Worm (Caenorhabditis elegans) whole organism, L4 larva: ENCODE measurements around the gene efn-4.

Source experiments
- F37D6.2 ChIP-seq: sonication (generic microtip); optimal IDR thresholded peaks from 2 replicates; lab custom pipeline; 2016; ENCODE audit warnings: mild to moderate bottlenecking, missing genetic modification characterization, missing compliant biosample characterization
- T20F7.1 ChIP-seq: fragments of 200-800 bp; sonication (Bioruptor generic); optimal IDR thresholded peaks from 2 replicates; lab custom pipeline; 2018; ENCODE audit warnings: mild to moderate bottlenecking, missing genetic modification characterization, missing compliant biosample characterization
- T26A8.4 ChIP-seq: fragments of 200-800 bp; sonication (Bioruptor generic); IDR thresholded peaks from 2 replicates; pipeline ENCODE4 v1.3.6; 2022; ENCODE audit warnings: missing genetic modification characterization, missing compliant biosample characterization
- Y48G9A.11 ChIP-seq: fragments of 200-800 bp; sonication (Bioruptor generic); IDR thresholded peaks from 2 replicates; pipeline ENCODE4 v1.3.6; 2022; ENCODE audit warnings: missing genetic modification reagents, missing genetic modification characterization, missing compliant biosample characterization
- Y5F2A.4 ChIP-seq: fragments of 200-800 bp; sonication (Bioruptor generic); optimal IDR thresholded peaks from 2 replicates; lab custom pipeline; 2018; ENCODE audit warnings: mild to moderate bottlenecking, missing genetic modification characterization, missing compliant biosample characterization
- ZK337.2 ChIP-seq: fragments of 200-800 bp; sonication (Bioruptor generic); IDR thresholded peaks from 2 replicates; pipeline ENCODE4 v1.3.6; 2022; ENCODE audit warnings: missing genetic modification reagents, missing genetic modification characterization, missing compliant biosample characterization
- ZK546.5 ChIP-seq, 2 experiments: sonication (generic microtip); optimal IDR thresholded peaks; 2 replicates each; lab custom pipeline; 2017; ENCODE audit warnings: missing biosample characterization in 2 of 2, missing genetic modification characterization in 2 of 2
- aha-1 ChIP-seq: fragments of 150-350 bp; peaks from one replicate; lab custom pipeline; 2014; ENCODE audit warnings: missing biosample characterization, missing genetic modification characterization
- arid-1 ChIP-seq: fragments of 200-800 bp; sonication (Bioruptor generic); conservative IDR thresholded peaks from 2 replicates; pipeline ENCODE4 v1.3.6; 2022; ENCODE audit warnings: missing genetic modification reagents, missing genetic modification characterization, missing compliant biosample characterization
- ceh-20 ChIP-seq: fragments of 200-800 bp; sonication (Bioruptor generic); IDR thresholded peaks from 2 replicates; pipeline ENCODE4 v1.3.6; 2022; ENCODE audit warnings: missing genetic modification reagents, missing genetic modification characterization, missing compliant biosample characterization
- ceh-32 ChIP-seq: sonication (generic microtip); optimal IDR thresholded peaks from 2 replicates; lab custom pipeline; 2016; ENCODE audit warnings: mild to moderate bottlenecking, missing genetic modification characterization, missing compliant biosample characterization; ENCODE audit not compliant: poor library complexity
- ceh-82 ChIP-seq: sonication (generic microtip); optimal IDR thresholded peaks from 2 replicates; lab custom pipeline; 2017; ENCODE audit warnings: missing biosample characterization, missing genetic modification characterization
- ces-1 ChIP-seq: fragments of 150-350 bp; sonication (generic microtip); optimal IDR thresholded peaks from 4 replicates; lab custom pipeline; 2014; ENCODE audit warnings: missing biosample characterization, missing genetic modification reagents, missing genetic modification characterization
- daf-16 ChIP-seq, 3 experiments: sonication (generic microtip); optimal IDR thresholded peaks; 2 replicates each; lab custom pipeline; 2016 to 2017; ENCODE audit warnings: missing genetic modification characterization in 3 of 3, missing genetic modification reagents in 3 of 3, mild to moderate bottlenecking in 2 of 3, missing compliant biosample characterization in 2 of 3, missing biosample characterization in 1 of 3, moderate library complexity in 1 of 3
- daf-19 ChIP-seq: fragments of 200-800 bp; sonication (Bioruptor generic); conservative IDR thresholded peaks from 2 replicates; pipeline ENCODE4 v1.3.6; 2022; ENCODE audit warnings: missing genetic modification characterization, missing compliant biosample characterization
- dmd-6 ChIP-seq: fragments of 200-800 bp; sonication (Bioruptor generic); IDR thresholded peaks from 2 replicates; pipeline ENCODE4 v1.3.6; 2022; ENCODE audit warnings: missing genetic modification reagents, missing genetic modification characterization, missing compliant biosample characterization
- egl-27 ChIP-seq: sonication (generic microtip); optimal IDR thresholded peaks from 3 replicates; lab custom pipeline; 2017; ENCODE audit warnings: missing biosample characterization, missing genetic modification reagents, missing genetic modification characterization
- fkh-10 ChIP-seq: fragments of 150-350 bp; optimal IDR thresholded peaks from 2 replicates; lab custom pipeline; 2014; ENCODE audit warnings: missing biosample characterization, missing genetic modification reagents, missing genetic modification characterization
- fos-1 ChIP-seq: fragments of 150-350 bp; optimal IDR thresholded peaks from 2 replicates; lab custom pipeline; 2014; ENCODE audit warnings: missing biosample characterization, missing genetic modification characterization
- jun-1 ChIP-seq: fragments of 150-350 bp; optimal IDR thresholded peaks from 2 replicates; lab custom pipeline; 2014; ENCODE audit warnings: missing biosample characterization, missing genetic modification reagents, missing genetic modification characterization
- lim-7 ChIP-seq: fragments of 200-800 bp; sonication (Bioruptor generic); IDR thresholded peaks from 2 replicates; pipeline ENCODE4 v1.3.6; 2022; ENCODE audit warnings: missing genetic modification characterization, missing compliant biosample characterization
- lin-38 ChIP-seq: fragments of 200-800 bp; sonication (Bioruptor generic); IDR thresholded peaks from 2 replicates; pipeline ENCODE4 v1.3.6; 2022; ENCODE audit warnings: missing genetic modification reagents, missing genetic modification characterization, missing compliant biosample characterization
- mdt-29 ChIP-seq: fragments of 200-800 bp; sonication (Bioruptor generic); IDR thresholded peaks from 2 replicates; pipeline ENCODE4 v1.3.6; 2022; ENCODE audit warnings: missing genetic modification reagents, missing genetic modification characterization, missing compliant biosample characterization
- nhr-10 ChIP-seq: fragments of 150-350 bp; optimal IDR thresholded peaks from 2 replicates; lab custom pipeline; 2014; ENCODE audit warnings: missing biosample characterization, missing genetic modification characterization
- nhr-25 ChIP-seq: sonication (generic microtip); optimal IDR thresholded peaks from 2 replicates; lab custom pipeline; 2017; ENCODE audit warnings: missing genetic modification characterization, mild to moderate bottlenecking, missing compliant biosample characterization, antibody characterized with exemption, moderate library complexity, borderline replicate concordance; ENCODE audit not compliant: insufficient read depth
- nhr-28 ChIP-seq: fragments of 150-350 bp; optimal IDR thresholded peaks from 2 replicates; lab custom pipeline; 2014; ENCODE audit warnings: missing biosample characterization, missing genetic modification characterization
- nhr-41 ChIP-seq: fragments of 200-800 bp; sonication (Bioruptor generic); IDR thresholded peaks from 2 replicates; pipeline ENCODE4 v1.3.6; 2022; ENCODE audit warnings: missing genetic modification reagents, missing genetic modification characterization, missing compliant biosample characterization
- nhr-42 ChIP-seq: fragments of 200-800 bp; sonication (Bioruptor generic); IDR thresholded peaks from 2 replicates; pipeline ENCODE4 v1.3.6; 2022; ENCODE audit warnings: missing genetic modification characterization, missing compliant biosample characterization
- nhr-48 ChIP-seq: sonication (generic microtip); optimal IDR thresholded peaks from 2 replicates; lab custom pipeline; 2016; ENCODE audit warnings: mild to moderate bottlenecking, missing genetic modification characterization, missing compliant biosample characterization
- pqm-1 ChIP-seq: sonication (generic microtip); optimal IDR thresholded peaks from 2 replicates; lab custom pipeline; 2017; ENCODE audit warnings: missing biosample characterization, missing genetic modification characterization
- sdz-12 ChIP-seq: fragments of 200-800 bp; sonication (Bioruptor generic); optimal IDR thresholded peaks from 2 replicates; lab custom pipeline; 2018; ENCODE audit warnings: mild to moderate bottlenecking, missing genetic modification characterization, missing compliant biosample characterization
- snpc-4 ChIP-seq: fragments of 150-350 bp; optimal IDR thresholded peaks from 2 replicates; lab custom pipeline; 2014; ENCODE audit warnings: missing biosample characterization, missing genetic modification characterization
- spr-3 ChIP-seq: fragments of 200-800 bp; sonication (Bioruptor generic); optimal IDR thresholded peaks from 2 replicates; lab custom pipeline; 2018; ENCODE audit warnings: mild to moderate bottlenecking, missing genetic modification characterization, missing compliant biosample characterization
- tag-97 ChIP-seq: fragments of 200-800 bp; sonication (Bioruptor generic); IDR thresholded peaks from 2 replicates; pipeline ENCODE4 v1.3.6; 2022; ENCODE audit warnings: missing genetic modification characterization, missing compliant biosample characterization
- unc-39 ChIP-seq: sonication (generic microtip); optimal IDR thresholded peaks from 2 replicates; lab custom pipeline; 2017; ENCODE audit warnings: missing biosample characterization, missing genetic modification characterization
- unc-62 ChIP-seq, 3 experiments: fragments of 150-350 bp in 1 of 3; sonication (generic microtip); optimal IDR thresholded peaks in 2 of 3; peaks in 1 of 3; 1 replicate in 1 of 3; 2 replicates in 2 of 3; lab custom pipeline; 2014 to 2017; ENCODE audit warnings: missing biosample characterization in 3 of 3, missing genetic modification characterization in 3 of 3, missing genetic modification reagents in 3 of 3, missing genotype in 1 of 3
- ztf-11 ChIP-seq: fragments of 150-350 bp; optimal IDR thresholded peaks from 2 replicates; lab custom pipeline; 2014; ENCODE audit warnings: missing biosample characterization, missing genetic modification characterization
- ztf-7 ChIP-seq: fragments of 150-350 bp; optimal IDR thresholded peaks from 2 replicates; lab custom pipeline; 2014; ENCODE audit warnings: missing biosample characterization, missing genetic modification characterization

efn-4 gene

DNA sequence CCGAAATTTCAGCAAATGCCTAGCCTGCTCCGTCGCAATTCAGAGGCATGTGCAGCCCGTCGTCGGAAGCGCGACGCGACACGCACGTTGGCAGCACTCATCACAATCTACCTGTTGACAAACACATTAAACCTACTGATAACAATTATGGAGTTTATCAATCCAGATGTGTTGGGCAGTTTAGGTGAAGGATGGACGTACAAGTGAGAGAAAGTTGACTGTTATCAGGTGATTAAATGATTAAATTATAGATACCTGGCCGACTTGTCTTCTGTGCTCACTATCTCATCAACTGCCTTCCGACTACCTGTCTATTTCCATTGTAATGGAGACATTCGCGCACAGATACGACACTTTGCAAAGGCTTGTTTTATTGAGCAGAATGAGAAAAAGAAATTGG is 7.1 kb upstream of the efn-4 start (continued):
- TF ChIP-seq ceh-32 (no peak), ztf-7 (tag; lab: Kevin White, UChicago) (no peak), T20F7.1 (no peak), T26A8.4 (no peak), ZK546.5 (tag; optimal IDR thresholded peaks at IDR 0.05; lab: Kevin White, UChicago) (no peak), nhr-41 (no peak), ceh-82 (tag; lab: Kevin White, UChicago) (no peak), fkh-10 (GFP tag; lab: Kevin White, UChicago) (no peak), egl-27 (tag; lab: Kevin White, UChicago) (no peak), snpc-4 (tag; lab: Kevin White, UChicago) (no peak), nhr-48 (tag; lab: Kevin White, UChicago) (peak; percentile 32), jun-1 (tag; lab: Kevin White, UChicago) (no peak), lim-7 (GFP tag; lab: Robert Waterston, UW) (no peak), Y48G9A.11 (GFP tag; lab: Robert Waterston, UW) (no peak), nhr-10 (tag; lab: Kevin White, UChicago) (no peak), daf-19 (GFP tag; lab: Robert Waterston, UW) (no peak), spr-3 (GFP tag; lab: Kevin White, UChicago) (no peak), nhr-28 (tag; lab: Kevin White, UChicago) (no peak), F37D6.2 (no peak), sdz-12 (GFP tag; lab: Kevin White, UChicago) (no peak), arid-1 (GFP tag; lab: Robert Waterston, UW) (no peak), dmd-6 (GFP tag; lab: Robert Waterston, UW) (peak; percentile 91), ces-1 (GFP tag; lab: Kevin White, UChicago) (no peak), nhr-25 (no peak), daf-16 (GFP tag; optimal IDR thresholded peaks at IDR 0.05; lab: Kevin White, UChicago) (peak in 1 of 2 experiments; percentile 70), daf-16 (tag; optimal IDR thresholded peaks at IDR 0.05; lab: Kevin White, UChicago) (peak; percentile 83), aha-1 (tag; lab: Kevin White, UChicago) (no peak), ceh-20 (GFP tag; lab: Robert Waterston, UW) (0 out of 2 replicates have a peak, but pooled peaks have one; percentile 40), nhr-42 (GFP tag; lab: Robert Waterston, UW) (no peak), Y5F2A.4 (GFP tag; lab: Kevin White, UChicago) (no peak), fos-1 (tag; lab: Kevin White, UChicago) (no peak), mdt-29 (GFP tag; lab: Robert Waterston, UW) (no peak), pqm-1 (peak; percentile 59)
- TF ChIP-seq, all 104 proteins: peak for 9

DNA sequence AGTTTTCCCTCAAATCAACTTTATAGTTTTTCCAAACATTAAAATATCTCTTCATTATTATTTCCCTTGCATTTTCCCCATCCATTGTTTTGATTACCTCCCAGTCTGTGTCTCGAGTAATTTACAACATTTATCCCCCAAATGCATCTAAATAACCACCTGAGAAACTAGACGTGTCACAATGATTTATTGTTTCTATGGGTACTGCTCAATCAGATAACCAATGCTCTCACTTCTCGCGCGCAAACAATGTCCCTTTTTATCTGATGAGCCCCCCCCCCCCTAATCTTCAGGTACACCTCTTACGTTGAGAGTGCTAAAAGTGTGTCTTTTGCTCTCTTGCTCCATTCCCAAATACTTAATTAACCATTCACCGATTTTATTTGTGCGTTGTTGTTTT is 5.0 kb upstream of the efn-4 start:
- TF ChIP-seq unc-39 (tag; lab: Kevin White, UChicago) (no peak), ztf-11 (tag; lab: Kevin White, UChicago) (no peak), nhr-10 (tag; lab: Kevin White, UChicago) (no peak), daf-19 (GFP tag; lab: Robert Waterston, UW) (no peak), lin-38 (GFP tag; lab: Robert Waterston, UW) (no peak), unc-62 (GFP tag; optimal IDR thresholded peaks at IDR 0.05 in 1 of 2; lab: Kevin White, UChicago) (peak in 1 of 2 experiments; percentile 23), unc-62 (tag; optimal IDR thresholded peaks at IDR 0.05; lab: Kevin White, UChicago) (no peak), ZK337.2 (no peak), spr-3 (GFP tag; lab: Kevin White, UChicago) (no peak)
- TF ChIP-seq, all 104 proteins: peak for 1

DNA sequence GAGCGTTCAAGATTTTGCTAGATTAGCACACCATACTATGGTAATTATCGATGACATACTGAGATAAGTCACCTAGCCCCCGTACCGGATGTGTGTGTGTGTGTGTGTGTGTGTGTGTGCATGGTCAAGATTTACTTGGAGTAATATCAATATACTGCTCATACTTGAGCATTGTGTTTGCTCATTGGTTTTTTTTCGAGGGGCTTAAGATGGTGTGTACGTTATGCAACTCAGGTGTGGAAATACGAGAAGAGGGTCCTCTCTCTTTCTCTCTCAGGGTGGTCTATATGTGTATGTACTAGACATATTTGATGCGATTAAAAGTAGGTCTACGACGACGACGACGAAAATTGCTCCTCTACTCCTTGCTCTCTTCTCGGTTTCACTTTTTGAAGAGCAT is 1.3 kb downstream of the efn-4 start:
- TF ChIP-seq tag-97 (GFP tag; lab: Robert Waterston, UW) (no peak), unc-62 (GFP tag; optimal IDR thresholded peaks at IDR 0.05 in 1 of 2; lab: Kevin White, UChicago) (peak in 1 of 2 experiments; percentile 76), unc-62 (tag; optimal IDR thresholded peaks at IDR 0.05; lab: Kevin White, UChicago) (no peak)
- TF ChIP-seq, all 104 proteins: peak for 1
